Worm (Caenorhabditis elegans) whole organism, young adult: ENCODE data around the gene C34C12.8.
A peak's percentile ranks its signal among the peaks of the same experiment; 100 is the strongest.

Source experiments
- B0019.2 ChIP-seq: fragments of 200-800 bp; sonication (Bioruptor generic); conservative IDR thresholded peaks from 2 replicates; pipeline ENCODE4 v1.3.6; 2022; ENCODE audit warnings: missing genetic modification reagents, missing genetic modification characterization, missing compliant biosample characterization
- B0336.3 ChIP-seq: fragments of 200-800 bp; sonication (Bioruptor generic); IDR thresholded peaks from 2 replicates; pipeline ENCODE4 v1.3.6; 2022; ENCODE audit warnings: missing genetic modification characterization, missing compliant biosample characterization
- C17E4.6 ChIP-seq: fragments of 200-800 bp; sonication (Bioruptor generic); IDR thresholded peaks from 2 replicates; pipeline ENCODE4 v1.3.6; 2022; ENCODE audit warnings: missing genetic modification reagents, missing genetic modification characterization, missing compliant biosample characterization
- F22D6.2 ChIP-seq: sonication (generic microtip); optimal IDR thresholded peaks from 2 replicates; lab custom pipeline; 2016; ENCODE audit warnings: mild to moderate bottlenecking, missing genetic modification characterization, missing compliant biosample characterization
- F49E8.2 ChIP-seq: sonication (generic microtip); optimal IDR thresholded peaks from 3 replicates; lab custom pipeline; 2017; ENCODE audit warnings: missing genetic modification characterization, mild to moderate bottlenecking, missing compliant biosample characterization, antibody characterized with exemption, moderate library complexity; ENCODE audit not compliant: insufficient read depth
- ama-1 ChIP-seq, 3 experiments: fragments of 150-350 bp in 1 of 3; sonication (generic microtip) in 2 of 3; optimal IDR thresholded peaks; 2 replicates each; lab custom pipeline; 2014 to 2018; ENCODE audit warnings: missing biosample characterization in 2 of 3, missing genetic modification characterization in 2 of 3, missing genetic modification reagents in 2 of 3
- aptf-3 ChIP-seq: fragments of 200-800 bp; sonication (Bioruptor generic); IDR thresholded peaks from 2 replicates; pipeline ENCODE4 v1.3.6; 2022; ENCODE audit warnings: missing genetic modification characterization, missing compliant biosample characterization
- cebp-1 ChIP-seq, 2 experiments: fragments of 200-800 bp in 1 of 2; sonication (Bioruptor generic) in 1 of 2; sonication (generic microtip) in 1 of 2; IDR thresholded peaks in 1 of 2; optimal IDR thresholded peaks in 1 of 2; 2 replicates each; pipeline versions ENCODE4 v1.3.6 to Lab custom; 2017 to 2022; ENCODE audit warnings: missing compliant biosample characterization in 2 of 2, missing genetic modification characterization in 2 of 2, mild to moderate bottlenecking in 1 of 2, missing genetic modification reagents in 1 of 2, moderate library complexity in 1 of 2
- ceh-100 ChIP-seq: fragments of 200-800 bp; sonication (Bioruptor generic); IDR thresholded peaks from 2 replicates; pipeline ENCODE4 v1.3.6; 2022; ENCODE audit warnings: missing genetic modification reagents, missing genetic modification characterization, missing compliant biosample characterization
- ceh-27 ChIP-seq: fragments of 200-800 bp; sonication (Bioruptor generic); optimal IDR thresholded peaks from 2 replicates; lab custom pipeline; 2018; ENCODE audit warnings: mild to moderate bottlenecking, missing genetic modification characterization, moderate library complexity, missing compliant biosample characterization
- ceh-91 ChIP-seq: fragments of 200-800 bp; sonication (Bioruptor generic); IDR thresholded peaks from 2 replicates; pipeline ENCODE4 v1.3.6; 2022; ENCODE audit warnings: missing genetic modification reagents, missing genetic modification characterization, missing compliant biosample characterization
- dpl-1 ChIP-seq: fragments of 150-350 bp; optimal IDR thresholded peaks from 2 replicates; lab custom pipeline; 2014; ENCODE audit warnings: missing biosample characterization, missing genetic modification reagents, missing genetic modification characterization
- efl-1 ChIP-seq: fragments of 150-350 bp; optimal IDR thresholded peaks from 2 replicates; lab custom pipeline; 2014; ENCODE audit warnings: missing biosample characterization, missing genetic modification reagents, missing genetic modification characterization
- egl-18 ChIP-seq: fragments of 200-800 bp; sonication (Bioruptor generic); IDR thresholded peaks from 2 replicates; pipeline ENCODE4 v1.3.6; 2022; ENCODE audit warnings: missing genetic modification reagents, missing genetic modification characterization, missing compliant biosample characterization
- egl-44 ChIP-seq: fragments of 200-800 bp; sonication (Bioruptor generic); IDR thresholded peaks from 2 replicates; pipeline ENCODE4 v1.3.6; 2022; ENCODE audit warnings: missing genetic modification reagents, missing genetic modification characterization, missing compliant biosample characterization
- egrh-3 ChIP-seq: fragments of 200-800 bp; sonication (Bioruptor generic); IDR thresholded peaks from 2 replicates; pipeline ENCODE4 v1.3.6; 2022; ENCODE audit warnings: missing genetic modification reagents, missing genetic modification characterization, missing compliant biosample characterization
- ekl-4 ChIP-seq: fragments of 200-800 bp; sonication (Bioruptor generic); IDR thresholded peaks from 2 replicates; pipeline ENCODE4 v1.3.6; 2022; ENCODE audit warnings: missing genetic modification reagents, missing genetic modification characterization, missing compliant biosample characterization
- hlh-12 ChIP-seq: sonication (generic microtip); optimal IDR thresholded peaks from 2 replicates; lab custom pipeline; 2016; ENCODE audit warnings: missing genetic modification characterization, missing compliant biosample characterization
- hmg-1.2 ChIP-seq: fragments of 200-800 bp; sonication (Bioruptor generic); IDR thresholded peaks from 2 replicates; pipeline ENCODE4 v1.3.6; 2022; ENCODE audit warnings: missing genetic modification reagents, missing genetic modification characterization, missing compliant biosample characterization
- hsf-1 ChIP-seq: fragments of 200-800 bp; sonication (Bioruptor generic); IDR thresholded peaks from 2 replicates; pipeline ENCODE4 v1.3.6; 2022; ENCODE audit warnings: missing genetic modification reagents, missing genetic modification characterization, missing compliant biosample characterization
- lin-35 ChIP-seq, 3 experiments: fragments of 150-350 bp in 2 of 3; sonication (generic microtip) in 1 of 3; optimal IDR thresholded peaks; 2 replicates each; lab custom pipeline; 2014 to 2018; ENCODE audit warnings: missing biosample characterization in 3 of 3, missing genetic modification characterization in 3 of 3, missing genetic modification reagents in 3 of 3
- lin-54 ChIP-seq: fragments of 200-800 bp; sonication (Bioruptor generic); optimal IDR thresholded peaks from 2 replicates; lab custom pipeline; 2018; ENCODE audit warnings: mild to moderate bottlenecking, missing genetic modification characterization, missing compliant biosample characterization
- lsl-1 ChIP-seq: fragments of 200-800 bp; sonication (Bioruptor generic); optimal IDR thresholded peaks from 2 replicates; lab custom pipeline; 2018; ENCODE audit warnings: mild to moderate bottlenecking, missing genetic modification characterization, moderate library complexity, missing compliant biosample characterization
- madf-10 ChIP-seq: sonication (generic microtip); optimal IDR thresholded peaks from 2 replicates; lab custom pipeline; 2016; ENCODE audit warnings: mild to moderate bottlenecking, missing genetic modification characterization, missing compliant biosample characterization
- madf-3 ChIP-seq: fragments of 200-800 bp; sonication (Bioruptor generic); IDR thresholded peaks from 2 replicates; pipeline ENCODE4 v1.3.6; 2022; ENCODE audit warnings: missing genetic modification reagents, missing genetic modification characterization, missing compliant biosample characterization
- mcd-1 ChIP-seq: fragments of 200-800 bp; sonication (Bioruptor generic); IDR thresholded peaks from 2 replicates; pipeline ENCODE4 v1.3.6; 2022; ENCODE audit warnings: missing genetic modification reagents, missing genetic modification characterization, missing compliant biosample characterization
- mes-4 ChIP-seq: sonication (generic microtip); optimal IDR thresholded peaks from 2 replicates; lab custom pipeline; 2016; ENCODE audit warnings: missing genotype, missing genetic modification characterization, missing compliant biosample characterization
- nfya-2 ChIP-seq: fragments of 200-800 bp; sonication (Bioruptor generic); IDR thresholded peaks from 2 replicates; pipeline ENCODE4 v1.3.6; 2022; ENCODE audit warnings: missing genetic modification reagents, missing genetic modification characterization, missing compliant biosample characterization
- nfyb-1 ChIP-seq: fragments of 200-800 bp; sonication (Bioruptor generic); IDR thresholded peaks from 2 replicates; pipeline ENCODE4 v1.3.6; 2022; ENCODE audit warnings: missing genetic modification reagents, missing genetic modification characterization, missing compliant biosample characterization
- nhr-120 ChIP-seq: fragments of 200-800 bp; sonication (Bioruptor generic); IDR thresholded peaks from 2 replicates; pipeline ENCODE4 v1.3.6; 2022; ENCODE audit warnings: missing genetic modification characterization, missing compliant biosample characterization
- nhr-27 ChIP-seq: fragments of 200-800 bp; sonication (Bioruptor generic); optimal IDR thresholded peaks from 2 replicates; lab custom pipeline; 2018; ENCODE audit warnings: mild to moderate bottlenecking, missing genetic modification characterization, moderate library complexity, missing compliant biosample characterization
- nhr-80 ChIP-seq: sonication (generic microtip); optimal IDR thresholded peaks from 2 replicates; lab custom pipeline; 2016; ENCODE audit warnings: missing genetic modification characterization, missing compliant biosample characterization
- sdz-38 ChIP-seq: sonication (generic microtip); optimal IDR thresholded peaks from 2 replicates; lab custom pipeline; 2016; ENCODE audit warnings: missing genotype, missing genetic modification characterization, missing compliant biosample characterization
- snpc-1.1 ChIP-seq: sonication (generic microtip); optimal IDR thresholded peaks from 2 replicates; lab custom pipeline; 2017; ENCODE audit warnings: missing genetic modification characterization, mild to moderate bottlenecking, missing compliant biosample characterization, antibody characterized with exemption, moderate library complexity, missing genotype, missing genetic modification reagents; ENCODE audit not compliant: insufficient read depth
- snpc-1.3 ChIP-seq: sonication (generic microtip); optimal IDR thresholded peaks from 2 replicates; lab custom pipeline; 2017; ENCODE audit warnings: missing genetic modification characterization, mild to moderate bottlenecking, missing compliant biosample characterization, antibody characterized with exemption, moderate library complexity, missing genotype, missing genetic modification reagents; ENCODE audit not compliant: insufficient read depth
- snpc-3.4 ChIP-seq: sonication (generic microtip); optimal IDR thresholded peaks from 2 replicates; lab custom pipeline; 2017; ENCODE audit warnings: missing genetic modification characterization, mild to moderate bottlenecking, missing compliant biosample characterization, antibody characterized with exemption, moderate library complexity, missing genotype, missing genetic modification reagents
- snpc-4 ChIP-seq, 5 experiments: fragments of 150-350 bp in 1 of 5; sonication (generic microtip) in 4 of 5; optimal IDR thresholded peaks; 2 replicates each; lab custom pipeline; 2014 to 2018; ENCODE audit warnings: missing genetic modification characterization in 5 of 5, missing biosample characterization in 3 of 5, antibody characterized with exemption in 2 of 5, mild to moderate bottlenecking in 2 of 5, missing compliant biosample characterization in 2 of 5, missing genotype in 2 of 5, moderate library complexity in 2 of 5, missing genetic modification reagents in 1 of 5
- somi-1 ChIP-seq: fragments of 200-800 bp; sonication (Bioruptor generic); optimal IDR thresholded peaks from 2 replicates; lab custom pipeline; 2018; ENCODE audit warnings: mild to moderate bottlenecking, missing genetic modification characterization, missing compliant biosample characterization
- tbp1 ChIP-seq: fragments of 200-800 bp; sonication (Bioruptor generic); optimal IDR thresholded peaks from 2 replicates; lab custom pipeline; 2018; ENCODE audit warnings: mild to moderate bottlenecking, missing genetic modification characterization, missing compliant biosample characterization
- unc-62 ChIP-seq: fragments of 150-350 bp; optimal IDR thresholded peaks from 2 replicates; lab custom pipeline; 2014; ENCODE audit warnings: missing biosample characterization, missing genetic modification reagents, missing genetic modification characterization
- ztf-18 ChIP-seq: sonication (generic microtip); optimal IDR thresholded peaks from 2 replicates; lab custom pipeline; 2016; ENCODE audit warnings: missing genotype, mild to moderate bottlenecking, missing genetic modification characterization, missing compliant biosample characterization
- ztf-6 ChIP-seq: fragments of 200-800 bp; sonication (Bioruptor generic); IDR thresholded peaks from 2 replicates; pipeline ENCODE4 v1.3.6; 2022; ENCODE audit warnings: missing genetic modification reagents, missing genetic modification characterization, missing compliant biosample characterization

The C34C12.8 gene

DNA sequence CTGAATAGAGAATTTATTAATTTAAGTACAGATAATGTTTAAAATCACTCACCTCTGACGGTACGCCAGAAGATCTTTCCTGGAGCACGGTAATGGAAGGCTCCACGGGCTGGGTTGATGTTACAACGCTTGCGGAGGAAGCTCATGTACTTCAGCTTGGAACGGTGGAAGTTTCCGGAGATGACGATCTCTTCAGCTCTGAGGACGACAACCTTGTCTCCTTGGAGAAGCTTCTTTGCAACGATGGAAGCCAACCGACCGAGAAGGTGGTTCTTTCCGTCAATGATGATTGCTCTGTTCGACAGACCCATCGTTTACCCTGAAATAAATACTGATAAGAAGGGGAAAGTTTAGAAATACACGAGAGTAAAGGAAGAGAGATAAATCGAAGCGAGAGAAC is 43.1 kb downstream of the C34C12.8 start, which contains the start of gene rpl-16 (continued):
- no peak for TF ChIP-seq mes-4 (tag; lab: Kevin White, UChicago)
- TF ChIP-seq somi-1 = no peak
- no peak for TF ChIP-seq C17E4.6 (GFP tag; lab: Robert Waterston, UW)
- TF ChIP-seq mcd-1 (GFP tag; lab: Robert Waterston, UW) = peak; percentile 46
- TF ChIP-seq snpc-4 (GFP tag; optimal IDR thresholded peaks at IDR 0.05; lab: Kevin White, UChicago) = no peak
- no peak for TF ChIP-seq snpc-4 (tag; optimal IDR thresholded peaks at IDR 0.05; lab: Kevin White, UChicago)
- no peak for TF ChIP-seq nhr-27 (tag; lab: Kevin White, UChicago)
- TF ChIP-seq nhr-120 = no peak
- TF ChIP-seq F49E8.2 (tag; lab: Kevin White, UChicago) = peak; percentile 38
- TF ChIP-seq unc-62 (GFP tag; lab: Kevin White, UChicago) = no peak
- peak; percentile 66; the same call in 1 of the 2 replicates for TF ChIP-seq hsf-1
- TF ChIP-seq ceh-91 (GFP tag; lab: Robert Waterston, UW) = no peak
- TF ChIP-seq hlh-12 (tag; lab: Kevin White, UChicago) = no peak
- peak; percentile 60; the same call in 1 of the 2 replicates for TF ChIP-seq aptf-3 (GFP tag; lab: Robert Waterston, UW)
- peak; percentile 17; the same call in 1 of the 2 replicates for TF ChIP-seq hmg-1.2 (GFP tag; lab: Robert Waterston, UW)
- peak; percentile 4 for TF ChIP-seq snpc-3.4 (tag; lab: Kevin White, UChicago)
- no peak for TF ChIP-seq nfya-2 (GFP tag; lab: Robert Waterston, UW)
- TF ChIP-seq egl-18 (GFP tag; lab: Robert Waterston, UW) = peak; percentile 62; the same call in 1 of the 2 replicates
- TF ChIP-seq, all 124 proteins: peak for 21

DNA sequence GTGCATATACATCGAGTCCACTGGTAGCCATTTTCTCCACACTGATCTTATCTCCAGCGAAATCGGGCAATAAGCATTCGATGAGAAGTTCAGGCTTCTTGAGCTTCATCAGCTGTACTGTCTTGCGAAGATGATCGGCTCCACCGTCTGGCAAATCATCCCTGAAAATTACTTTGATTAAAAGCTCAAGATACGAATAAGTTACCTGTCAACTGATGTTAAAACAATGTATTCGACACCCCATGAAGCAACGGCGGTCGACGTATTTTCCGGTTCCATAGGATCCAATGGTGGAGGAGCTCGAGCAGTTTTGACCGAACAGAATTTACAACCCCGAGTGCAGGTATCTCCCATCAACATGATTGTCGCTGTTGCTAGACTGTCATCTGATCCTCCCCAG is 44.0 kb downstream of the C34C12.8 start:
- TF ChIP-seq B0019.2 (GFP tag; lab: Robert Waterston, UW) (no peak), egl-44 (peak; percentile 32; the same call in 1 of the 2 replicates)

DNA sequence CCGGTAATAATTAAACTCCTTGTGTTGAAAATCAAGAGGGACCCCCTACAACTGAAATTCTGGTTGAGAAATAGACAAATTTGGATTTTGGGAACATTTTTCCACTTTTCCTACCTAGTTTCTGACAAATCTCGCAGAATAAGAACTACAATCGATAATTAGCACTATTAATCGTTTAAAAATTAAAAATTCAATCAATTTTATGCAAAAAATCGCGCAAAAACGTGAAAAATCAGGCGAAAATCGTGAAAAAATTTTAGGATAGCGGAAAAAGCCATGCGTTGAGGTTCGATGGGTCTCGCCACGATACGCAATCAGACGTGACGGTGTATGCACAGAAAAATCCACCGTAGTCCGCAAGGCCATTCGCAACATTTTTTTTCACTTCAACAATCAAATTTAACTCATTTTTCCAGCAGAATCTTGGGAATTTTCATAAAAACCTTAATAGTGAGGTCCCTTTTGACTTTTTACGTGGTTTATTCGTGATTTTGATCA is 44.9 kb downstream of the C34C12.8 start, which contains the start of gene lias-1:
lias-1 (minus strand) TSS at position 51 of the 498 bp plus-strand sequence.
- TF ChIP-seq ama-1 (optimal IDR thresholded peaks at IDR 0.05; lab: Kevin White, UChicago) (no peak), ama-1 (GFP tag; optimal IDR thresholded peaks at IDR 0.05; lab: Kevin White, UChicago) (peak in 1 of 2 experiments; percentile 17), snpc-1.3 (tag; lab: Kevin White, UChicago) (peak; percentile 76), nfyb-1 (GFP tag; lab: Robert Waterston, UW) (0 out of 2 replicates have a peak, but pooled peaks have one; percentile 27), snpc-4 (GFP tag; optimal IDR thresholded peaks at IDR 0.05; lab: Kevin White, UChicago) (no peak), snpc-4 (tag; optimal IDR thresholded peaks at IDR 0.05; lab: Kevin White, UChicago) (peak in 3 of 4 experiments; percentile 28 to 45 (median 31)), ekl-4 (0 out of 2 replicates have a peak, but pooled peaks have one; percentile 34), B0336.3 (GFP tag; lab: Robert Waterston, UW) (0 out of 2 replicates have a peak, but pooled peaks have one; percentile 27), ceh-100 (GFP tag; lab: Robert Waterston, UW) (peak; percentile 72), cebp-1 (GFP tag; IDR thresholded peaks at IDR 0.05; lab: Robert Waterston, UW) (0 out of 2 replicates have a peak, but pooled peaks have one; percentile 31), cebp-1 (tag; optimal IDR thresholded peaks at IDR 0.05; lab: Kevin White, UChicago) (peak; percentile 66), ztf-6 (GFP tag; lab: Robert Waterston, UW) (no peak), sdz-38 (tag; lab: Kevin White, UChicago) (no peak), lsl-1 (peak; percentile 88), madf-3 (GFP tag; lab: Robert Waterston, UW) (0 out of 2 replicates have a peak, but pooled peaks have one; percentile 57), snpc-1.1 (tag; lab: Kevin White, UChicago) (peak; percentile 14), lin-54 (GFP tag; lab: Kevin White, UChicago) (peak; percentile 69), ztf-18 (tag; lab: Kevin White, UChicago) (peak; percentile 21), lin-35 (GFP tag; optimal IDR thresholded peaks at IDR 0.05; lab: Kevin White, UChicago) (peak in 1 of 3 experiments; percentile 68), nhr-80 (tag; lab: Kevin White, UChicago) (peak; percentile 27), egrh-3 (no peak), tbp1 (GFP tag; lab: Kevin White, UChicago) (peak; percentile 56), madf-10 (peak; percentile 38), efl-1 (GFP tag; lab: Kevin White, UChicago) (peak; percentile 60), F22D6.2 (peak; percentile 7), ceh-27 (peak; percentile 56), dpl-1 (GFP tag; lab: Kevin White, UChicago) (peak; percentile 58)
